Worm (Caenorhabditis elegans) whole organism, L4 larva: Measurements from ENCODE around the gene F36D3.8.

Experiments used
- F49E8.2 ChIP-seq: sonication (generic microtip); optimal IDR thresholded peaks from 2 replicates; lab custom pipeline; 2016; ENCODE audit warnings: missing compliant biosample characterization, mild to moderate bottlenecking, missing genetic modification characterization, borderline replicate concordance
- T20F7.1 ChIP-seq: fragments of 200-800 bp; sonication (Bioruptor generic); optimal IDR thresholded peaks from 2 replicates; lab custom pipeline; 2018; ENCODE audit warnings: mild to moderate bottlenecking, missing genetic modification characterization, missing compliant biosample characterization
- Y75B8A.6 ChIP-seq: fragments of 200-800 bp; sonication (Bioruptor generic); IDR thresholded peaks from 2 replicates; pipeline ENCODE4 v1.3.6; 2022; ENCODE audit warnings: missing genetic modification reagents, missing genetic modification characterization, missing compliant biosample characterization
- aha-1 ChIP-seq: fragments of 150-350 bp; peaks from one replicate; lab custom pipeline; 2014; ENCODE audit warnings: missing biosample characterization, missing genetic modification characterization
- ama-1 ChIP-seq: fragments of 150-350 bp; optimal IDR thresholded peaks from 2 replicates; lab custom pipeline; 2014; ENCODE audit warnings: inconsistent platforms, mixed read lengths
- ceh-44 ChIP-seq: fragments of 200-800 bp; sonication (Bioruptor generic); IDR thresholded peaks from 2 replicates; pipeline ENCODE4 v1.3.6; 2022; ENCODE audit warnings: missing genetic modification reagents, missing genetic modification characterization, missing compliant biosample characterization
- cey-2 ChIP-seq: sonication (generic microtip); optimal IDR thresholded peaks from 3 replicates; lab custom pipeline; 2017; ENCODE audit warnings: missing genetic modification characterization, mild to moderate bottlenecking, missing compliant biosample characterization, antibody characterized with exemption, borderline replicate concordance; ENCODE audit not compliant: insufficient read depth
- dmd-9 ChIP-seq: fragments of 200-800 bp; sonication (Bioruptor generic); IDR thresholded peaks from 2 replicates; pipeline ENCODE4 v1.3.6; 2022; ENCODE audit warnings: missing genetic modification reagents, missing genetic modification characterization, missing compliant biosample characterization
- egl-27 ChIP-seq: sonication (generic microtip); optimal IDR thresholded peaks from 3 replicates; lab custom pipeline; 2017; ENCODE audit warnings: missing biosample characterization, missing genetic modification reagents, missing genetic modification characterization
- egl-43 ChIP-seq: fragments of 200-800 bp; sonication (Bioruptor generic); IDR thresholded peaks from 2 replicates; pipeline ENCODE4 v1.3.6; 2022; ENCODE audit warnings: missing genetic modification reagents, missing genetic modification characterization, missing compliant biosample characterization
- fos-1 ChIP-seq: fragments of 150-350 bp; optimal IDR thresholded peaks from 2 replicates; lab custom pipeline; 2014; ENCODE audit warnings: missing biosample characterization, missing genetic modification characterization
- hif-1 ChIP-seq, 2 experiments: sonication (generic microtip); optimal IDR thresholded peaks; 2 replicates each; lab custom pipeline; 2016 to 2017; ENCODE audit warnings: missing compliant biosample characterization in 2 of 2, missing genetic modification characterization in 2 of 2, missing genetic modification reagents in 2 of 2, missing genotype in 2 of 2, mild to moderate bottlenecking in 1 of 2
- hlh-11 ChIP-seq: fragments of 200-800 bp; sonication (Bioruptor generic); optimal IDR thresholded peaks from 2 replicates; lab custom pipeline; 2018; ENCODE audit warnings: mild to moderate bottlenecking, missing genetic modification characterization, missing compliant biosample characterization
- lim-7 ChIP-seq: fragments of 200-800 bp; sonication (Bioruptor generic); IDR thresholded peaks from 2 replicates; pipeline ENCODE4 v1.3.6; 2022; ENCODE audit warnings: missing genetic modification characterization, missing compliant biosample characterization
- lin-15B ChIP-seq: fragments of 150-350 bp; sonication (generic microtip); optimal IDR thresholded peaks from 3 replicates; lab custom pipeline; 2014; ENCODE audit warnings: missing biosample characterization, missing genetic modification characterization
- lin-29 ChIP-seq: fragments of 200-800 bp; sonication (Bioruptor generic); IDR thresholded peaks from 2 replicates; pipeline ENCODE4 v1.3.6; 2022; ENCODE audit warnings: missing genetic modification reagents, missing genetic modification characterization, missing compliant biosample characterization
- lir-3 ChIP-seq: sonication (generic microtip); optimal IDR thresholded peaks from 2 replicates; lab custom pipeline; 2016; ENCODE audit warnings: mild to moderate bottlenecking, missing genetic modification characterization, missing compliant biosample characterization
- mes-2 ChIP-seq: sonication (generic microtip); optimal IDR thresholded peaks from 2 replicates; lab custom pipeline; 2016; ENCODE audit warnings: missing genotype, mild to moderate bottlenecking, missing genetic modification characterization, missing compliant biosample characterization; ENCODE audit not compliant: poor library complexity, severe bottlenecking
- nhr-237 ChIP-seq: sonication (generic microtip); optimal IDR thresholded peaks from 2 replicates; lab custom pipeline; 2017; ENCODE audit warnings: missing biosample characterization, missing genetic modification characterization
- nhr-41 ChIP-seq: fragments of 200-800 bp; sonication (Bioruptor generic); IDR thresholded peaks from 2 replicates; pipeline ENCODE4 v1.3.6; 2022; ENCODE audit warnings: missing genetic modification reagents, missing genetic modification characterization, missing compliant biosample characterization
- nhr-6 ChIP-seq: fragments of 150-350 bp; optimal IDR thresholded peaks from 2 replicates; lab custom pipeline; 2014; ENCODE audit warnings: missing biosample characterization, missing genetic modification characterization
- nhr-77 ChIP-seq: fragments of 150-350 bp; optimal IDR thresholded peaks from 2 replicates; lab custom pipeline; 2014; ENCODE audit warnings: missing biosample characterization, missing genetic modification characterization
- php-3 ChIP-seq: fragments of 200-800 bp; sonication (Bioruptor generic); IDR thresholded peaks from 2 replicates; pipeline ENCODE4 v1.3.6; 2022; ENCODE audit warnings: missing genetic modification reagents, missing genetic modification characterization, missing compliant biosample characterization
- saeg-2 ChIP-seq: fragments of 200-800 bp; sonication (Bioruptor generic); IDR thresholded peaks from 2 replicates; pipeline ENCODE4 v1.3.6; 2022; ENCODE audit warnings: missing genetic modification reagents, missing genetic modification characterization, missing compliant biosample characterization
- set-16 ChIP-seq: fragments of 200-800 bp; sonication (Bioruptor generic); IDR thresholded peaks from 2 replicates; pipeline ENCODE4 v1.3.6; 2022; ENCODE audit warnings: missing genetic modification reagents, missing genetic modification characterization, missing compliant biosample characterization
- skn-1 ChIP-seq: fragments of 150-350 bp; optimal IDR thresholded peaks from 2 replicates; lab custom pipeline; 2014; ENCODE audit warnings: missing biosample characterization, missing genetic modification characterization
- snpc-4 ChIP-seq: fragments of 150-350 bp; optimal IDR thresholded peaks from 2 replicates; lab custom pipeline; 2014; ENCODE audit warnings: missing biosample characterization, missing genetic modification characterization
- tag-97 ChIP-seq: fragments of 200-800 bp; sonication (Bioruptor generic); IDR thresholded peaks from 2 replicates; pipeline ENCODE4 v1.3.6; 2022; ENCODE audit warnings: missing genetic modification characterization, missing compliant biosample characterization
- unc-130 ChIP-seq: sonication (generic microtip); optimal IDR thresholded peaks from 2 replicates; lab custom pipeline; 2016; ENCODE audit warnings: missing genetic modification reagents, missing genetic modification characterization, missing compliant biosample characterization
- unc-62 ChIP-seq, 3 experiments: fragments of 150-350 bp in 1 of 3; sonication (generic microtip); optimal IDR thresholded peaks in 2 of 3; peaks in 1 of 3; 1 replicate in 1 of 3; 2 replicates in 2 of 3; lab custom pipeline; 2014 to 2017; ENCODE audit warnings: missing biosample characterization in 3 of 3, missing genetic modification characterization in 3 of 3, missing genetic modification reagents in 3 of 3, missing genotype in 1 of 3
- vab-7 ChIP-seq: fragments of 200-800 bp; sonication (Bioruptor generic); IDR thresholded peaks from 2 replicates; pipeline ENCODE4 v1.3.6; 2022; ENCODE audit warnings: missing genetic modification reagents, missing genetic modification characterization, missing compliant biosample characterization
- zip-11 ChIP-seq: fragments of 200-800 bp; sonication (Bioruptor generic); IDR thresholded peaks from 2 replicates; pipeline ENCODE4 v1.3.6; 2022; ENCODE audit warnings: missing genetic modification characterization, missing compliant biosample characterization
- ztf-11 ChIP-seq: fragments of 150-350 bp; optimal IDR thresholded peaks from 2 replicates; lab custom pipeline; 2014; ENCODE audit warnings: missing biosample characterization, missing genetic modification characterization

Gene F36D3.8

DNA sequence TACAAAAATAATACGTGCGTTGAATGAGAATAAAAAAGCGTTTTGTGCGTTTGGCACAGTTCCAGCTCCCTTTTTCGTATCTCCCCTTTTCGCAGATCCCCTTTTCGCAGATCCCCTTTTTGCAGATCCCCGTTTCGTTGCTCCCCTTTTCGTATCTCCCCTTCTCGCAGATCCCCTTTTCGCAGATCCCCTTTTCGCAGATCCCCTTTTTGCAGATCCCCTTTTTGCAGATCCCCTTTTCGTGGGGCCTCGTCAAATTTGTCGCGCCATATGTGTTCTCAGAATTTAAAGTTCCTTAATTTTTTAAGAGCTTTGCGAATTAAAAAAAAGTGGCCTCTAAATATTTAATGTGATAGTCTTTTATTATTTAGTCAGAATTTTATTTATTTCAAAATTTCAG is 26.0 kb downstream of the F36D3.8 start, which contains the start of gene Y32B12B.4:
Y32B12B.4 (plus strand) TSS at position 399 of the 400 bp plus-strand sequence.
- TF ChIP-seq egl-43: 0 out of 2 replicates have a peak, but pooled peaks have one; percentile 4
- TF ChIP-seq T20F7.1 (GFP tag; lab: Kevin White, UChicago): no peak
- TF ChIP-seq vab-7 (GFP tag; lab: Robert Waterston, UW): 0 out of 2 replicates have a peak, but pooled peaks have one; percentile 6
- TF ChIP-seq nhr-237 (tag; lab: Kevin White, UChicago): no peak
- no peak for TF ChIP-seq ama-1
- TF ChIP-seq zip-11 (GFP tag; lab: Robert Waterston, UW): no peak
- TF ChIP-seq lir-3 (tag; lab: Kevin White, UChicago): no peak
- TF ChIP-seq mes-2 (tag; lab: Kevin White, UChicago): peak; percentile 72
- no peak for TF ChIP-seq hlh-11 (tag; lab: Kevin White, UChicago)
- TF ChIP-seq set-16 (GFP tag; lab: Robert Waterston, UW): 0 out of 2 replicates have a peak, but pooled peaks have one; percentile 17
- TF ChIP-seq hif-1 (tag; optimal IDR thresholded peaks at IDR 0.05; lab: Kevin White, UChicago): no peak
- no peak for TF ChIP-seq lin-29 (GFP tag; lab: Robert Waterston, UW)
- no peak for TF ChIP-seq ceh-44 (GFP tag; lab: Robert Waterston, UW)

DNA sequence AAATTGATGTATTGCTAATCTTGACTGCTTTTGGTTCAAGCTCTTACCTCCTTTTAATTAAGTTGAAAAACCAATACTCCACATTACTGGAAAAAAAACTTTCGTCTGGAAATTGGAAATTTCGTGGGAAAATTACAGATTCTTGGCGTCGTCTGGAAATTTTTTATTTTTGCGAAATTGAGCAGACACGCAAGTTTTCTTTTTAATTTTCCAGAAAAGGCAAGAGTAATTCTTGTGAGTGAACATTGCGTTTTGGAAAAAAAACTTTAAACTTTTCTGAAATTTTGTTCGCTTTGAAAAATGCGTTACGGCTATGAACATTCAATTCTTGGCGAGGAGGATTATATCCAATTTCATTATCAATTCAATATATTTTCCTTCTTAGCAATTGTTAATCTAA is 38.7 kb downstream of the F36D3.8 start, which contains the start of gene sru-45:
sru-45 (plus strand) TSS at position 301 of the 400 bp plus-strand sequence.
- TF ChIP-seq unc-130 (GFP tag; lab: Kevin White, UChicago): no peak
- no peak for TF ChIP-seq nhr-77 (tag; lab: Kevin White, UChicago)
- no peak for TF ChIP-seq tag-97 (GFP tag; lab: Robert Waterston, UW)

DNA sequence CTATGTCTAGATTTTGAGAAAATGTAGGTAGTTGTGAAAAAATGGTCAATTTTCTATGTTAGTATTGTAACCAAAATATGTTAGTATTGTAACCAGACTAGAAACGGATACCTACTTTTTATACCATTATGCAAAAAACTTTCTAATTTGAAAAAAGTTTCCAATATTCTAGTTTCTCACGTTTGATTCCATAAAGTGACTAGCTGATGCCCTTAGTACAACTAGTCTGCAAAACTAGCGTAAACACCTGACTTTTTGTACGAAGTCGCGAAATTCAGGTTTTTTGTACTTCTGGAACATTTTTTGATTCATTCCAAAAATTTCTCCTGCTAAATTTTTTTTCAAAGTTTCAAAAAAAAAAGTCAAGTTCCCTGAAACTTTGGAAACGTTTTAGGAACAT is 41.1 kb downstream of the F36D3.8 start:
- TF ChIP-seq hif-1 (tag; optimal IDR thresholded peaks at IDR 0.05; lab: Kevin White, UChicago) (no peak), aha-1 (tag; lab: Kevin White, UChicago) (peak; percentile 76), unc-62 (GFP tag; optimal IDR thresholded peaks at IDR 0.05 in 1 of 2; lab: Kevin White, UChicago) (peak in 1 of 2 experiments; percentile 78), unc-62 (tag; optimal IDR thresholded peaks at IDR 0.05; lab: Kevin White, UChicago) (no peak)

DNA sequence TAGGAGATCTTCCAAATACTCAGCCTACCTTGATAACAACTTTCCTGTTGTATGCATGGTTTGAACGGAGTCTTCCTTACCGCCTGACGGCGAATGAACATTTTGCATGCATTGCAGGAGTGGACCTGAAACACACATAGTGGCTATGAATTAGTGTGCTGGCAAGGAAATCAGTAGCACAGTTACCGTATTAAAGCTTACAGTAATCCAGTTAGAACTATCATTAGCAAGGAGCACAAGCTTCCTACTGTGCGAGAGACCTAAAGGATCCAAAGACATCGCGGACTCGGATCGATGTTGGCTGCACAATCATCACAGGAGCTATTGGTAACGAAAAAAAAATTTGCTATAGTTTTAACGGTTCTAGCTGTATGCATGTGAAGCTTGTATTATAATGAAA is 43.7 kb downstream of the F36D3.8 start, which contains the start of gene nhr-233:
nhr-233 (minus strand) TSS at position 101 of the 400 bp plus-strand sequence.
- peak in 1 of 2 experiments; percentile 19 for TF ChIP-seq unc-62 (GFP tag; optimal IDR thresholded peaks at IDR 0.05 in 1 of 2; lab: Kevin White, UChicago)
- TF ChIP-seq unc-62 (tag; optimal IDR thresholded peaks at IDR 0.05; lab: Kevin White, UChicago): no peak
- TF ChIP-seq snpc-4 (tag; lab: Kevin White, UChicago): no peak

DNA sequence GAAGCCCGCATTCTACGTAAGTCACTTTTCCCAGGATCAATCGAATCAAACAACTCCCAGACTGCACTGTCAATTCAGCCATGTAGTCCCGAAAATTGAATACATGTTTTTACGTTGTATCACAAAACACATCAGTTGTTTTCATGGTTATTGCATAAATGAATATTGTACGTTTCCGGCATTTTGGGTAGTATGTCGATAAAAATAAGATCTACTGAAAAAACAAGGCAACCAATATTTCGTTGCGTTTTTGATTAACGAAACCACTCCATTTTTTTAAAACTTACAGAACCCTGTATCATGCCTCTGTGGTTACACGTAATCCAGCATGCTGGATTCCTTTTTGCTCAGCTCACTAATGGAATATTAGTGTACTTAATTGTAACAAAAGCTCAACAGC is 46.2 kb downstream of the F36D3.8 start, which contains the start of gene str-149:
str-149 (plus strand) TSS at position 301 of the 400 bp plus-strand sequence.
- TF ChIP-seq unc-130 (GFP tag; lab: Kevin White, UChicago): no peak
- no peak for TF ChIP-seq saeg-2 (GFP tag; lab: Robert Waterston, UW)
- no peak for TF ChIP-seq snpc-4 (tag; lab: Kevin White, UChicago)
- no peak for TF ChIP-seq egl-27
- no peak for TF ChIP-seq Y75B8A.6 (GFP tag; lab: Robert Waterston, UW)
- no peak for TF ChIP-seq dmd-9 (GFP tag; lab: Robert Waterston, UW)
- TF ChIP-seq ztf-11 (tag; lab: Kevin White, UChicago): no peak
- TF ChIP-seq lim-7 (GFP tag; lab: Robert Waterston, UW): no peak
- TF ChIP-seq lin-15B (tag; lab: Kevin White, UChicago): no peak
- TF ChIP-seq skn-1: no peak
- TF ChIP-seq, all 104 proteins: peak for 0

DNA sequence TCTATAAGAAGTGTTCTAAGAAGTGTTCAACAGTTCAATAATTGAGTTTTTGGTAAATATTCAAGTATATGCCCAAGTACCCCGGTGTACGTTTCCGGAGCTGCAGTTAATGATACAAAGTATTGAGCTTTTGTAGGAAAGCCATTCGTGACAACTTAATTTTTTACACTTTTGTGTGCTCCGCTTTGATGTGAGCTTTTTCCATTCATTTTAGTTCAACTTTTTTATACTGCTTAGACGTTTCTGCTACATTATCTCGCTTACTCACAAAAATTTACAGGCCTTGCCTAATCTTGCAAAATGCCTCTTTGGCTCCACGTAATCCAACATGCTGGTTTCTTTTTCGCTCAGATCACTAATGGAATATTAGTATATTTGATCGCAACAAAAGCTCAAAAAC is 48.9 kb downstream of the F36D3.8 start, which contains the start of gene str-151:
str-151 (plus strand) TSS at position 301 of the 400 bp plus-strand sequence.
- TF ChIP-seq php-3 (GFP tag; lab: Robert Waterston, UW) (no peak), nhr-6 (tag; lab: Kevin White, UChicago) (no peak), aha-1 (tag; lab: Kevin White, UChicago) (no peak), nhr-41 (no peak), fos-1 (tag; lab: Kevin White, UChicago) (no peak), F49E8.2 (tag; lab: Kevin White, UChicago) (no peak), egl-43 (no peak), cey-2 (tag; lab: Kevin White, UChicago) (no peak)
